Fruit fly (Drosophila melanogaster) whole organism, prepupa: ENCODE measurements around the gene Obp99d.

Source experiments
- CG10669 ChIP-seq: fragments of 200-800 bp; sonication (Bioruptor generic); optimal IDR thresholded peaks from 3 replicates; lab custom pipeline; 2018; ENCODE audit warnings: missing biosample characterization, mild to moderate bottlenecking, missing genetic modification characterization, moderate library complexity
- CG3032 ChIP-seq: fragments of 200-800 bp; optimal IDR thresholded peaks from 2 replicates; lab custom pipeline; 2019; ENCODE audit warnings: missing biosample characterization, mild to moderate bottlenecking, missing genetic modification characterization, moderate library complexity
- CG34406 ChIP-seq: fragments of 200-800 bp; sonication (Bioruptor generic); optimal IDR thresholded peaks from 3 replicates; lab custom pipeline; 2016; ENCODE audit warnings: missing biosample characterization, missing genetic modification characterization
- CG6163 ChIP-seq: fragments of 200-800 bp; sonication (Bioruptor generic); IDR thresholded peaks from 3 replicates; pipeline ENCODE4 v1.3.6; 2022; ENCODE audit warnings: missing biosample characterization, missing genetic modification characterization
- CG6854 ChIP-seq: fragments of 200-800 bp; sonication (Bioruptor generic); optimal IDR thresholded peaks from 2 replicates; lab custom pipeline; 2017; ENCODE audit warnings: missing biosample characterization, mild to moderate bottlenecking, missing genetic modification characterization
- CG8319 ChIP-seq: fragments of 200-800 bp; sonication (Bioruptor generic); optimal IDR thresholded peaks from 3 replicates; lab custom pipeline; 2016; ENCODE audit warnings: missing biosample characterization, missing genetic modification characterization
- CG9139 ChIP-seq: fragments of 200-800 bp; sonication (Bioruptor generic); optimal IDR thresholded peaks from 3 replicates; lab custom pipeline; 2017; ENCODE audit warnings: missing biosample characterization, mild to moderate bottlenecking, missing genetic modification characterization
- Eip78C ChIP-seq: fragments of 200-800 bp; sonication (Bioruptor generic); peaks from one replicate; lab custom pipeline; 2016; ENCODE audit warnings: missing biosample characterization, missing genetic modification characterization
- Eip93F ChIP-seq: fragments of 200-800 bp; sonication (Bioruptor generic); optimal IDR thresholded peaks from 2 replicates; lab custom pipeline; 2016; ENCODE audit warnings: missing biosample characterization, mild to moderate bottlenecking, missing genetic modification characterization
- Sox102F ChIP-seq: fragments of 200-800 bp; sonication (Bioruptor generic); optimal IDR thresholded peaks from 2 replicates; lab custom pipeline; 2016; ENCODE audit warnings: missing biosample characterization, mild to moderate bottlenecking, missing genetic modification characterization
- Sox14 ChIP-seq: fragments of 200-800 bp; sonication (Bioruptor generic); optimal IDR thresholded peaks from 3 replicates; lab custom pipeline; 2016; ENCODE audit warnings: missing biosample characterization, missing genetic modification characterization
- fkh ChIP-seq: fragments of 200-800 bp; sonication (Bioruptor generic); optimal IDR thresholded peaks from 3 replicates; lab custom pipeline; 2017; ENCODE audit warnings: missing biosample characterization, mild to moderate bottlenecking, missing genetic modification characterization, moderate library complexity
- salr ChIP-seq, 2 experiments: fragments of 200-800 bp; sonication (Bioruptor generic); optimal IDR thresholded peaks; 3 replicates each; lab custom pipeline; 2016 to 2018; ENCODE audit warnings: missing biosample characterization in 2 of 2, missing genetic modification characterization in 2 of 2, mild to moderate bottlenecking in 1 of 2

DNA sequence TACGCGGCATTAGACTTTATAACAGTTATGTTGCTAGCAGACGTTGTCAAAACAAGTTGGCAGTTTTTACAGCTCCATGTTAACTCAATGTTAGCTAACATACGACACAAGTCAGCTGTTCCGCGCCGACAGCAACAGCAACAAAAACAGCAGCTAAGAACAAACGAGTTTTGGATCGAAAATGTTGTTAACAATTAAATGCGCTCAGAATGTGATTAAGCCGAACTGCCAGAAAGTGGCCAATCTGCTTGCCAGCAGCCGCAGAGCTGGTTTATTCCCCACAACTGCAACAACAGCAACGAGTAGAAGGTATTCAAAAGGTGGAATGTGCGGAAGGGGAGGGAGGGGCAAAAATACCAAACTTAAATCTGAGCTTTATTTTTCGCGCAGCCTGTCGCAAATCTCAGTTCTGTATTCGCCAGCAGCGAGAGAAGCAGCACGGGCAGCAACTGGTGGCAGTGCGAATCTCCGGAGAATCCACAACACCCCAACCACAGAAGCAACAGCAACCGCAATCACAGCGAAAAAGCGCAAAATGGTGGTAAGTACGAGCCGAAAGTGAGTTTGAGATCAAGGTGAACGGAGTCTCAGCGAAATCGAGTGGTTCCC is 8.8 kb downstream of the Obp99d start, which contains the start of gene Pcd:
- no peak for TF ChIP-seq CG10669
- TF ChIP-seq Sox14 = no peak
- no peak for TF ChIP-seq CG3032 (tag; lab: Kevin White, UChicago)
- no peak for TF ChIP-seq Eip93F (GFP tag; lab: Kevin White, UChicago)
- TF ChIP-seq CG8319 (GFP tag; lab: Kevin White, UChicago) = no peak
- TF ChIP-seq Sox102F (GFP tag; lab: Kevin White, UChicago) = no peak
- no peak for TF ChIP-seq CG6163
- peak; percentile 67 for TF ChIP-seq CG6854 (GFP tag; lab: Kevin White, UChicago)
- TF ChIP-seq CG9139 (GFP tag; lab: Kevin White, UChicago) = no peak
- no peak for TF ChIP-seq fkh
- peak; percentile 45 for TF ChIP-seq Eip78C (GFP tag; lab: Kevin White, UChicago)
- TF ChIP-seq CG34406 = no peak
- no peak for TF ChIP-seq salr (GFP tag; optimal IDR thresholded peaks at IDR 0.05; lab: Kevin White, UChicago)
